Fruit fly (Drosophila melanogaster): ENCODE measurements around the gene Spn28Dc.
A peak's percentile ranks its signal among the peaks of the same experiment; 100 is the strongest.
"Not testable (repeated sequence)": the region's sequence is repeated elsewhere in the genome, so short reads cannot be mapped to it uniquely, and the experiment has no call there.

Gene Spn28Dc

dm6 chr2L:7984059-7984800 is 22.8 kb downstream of the Spn28Dc start, which contains the start of gene Snoo:
Gene Snoo (minus strand): TSS chr2L:7984196.
- no peak for TF ChIP-seq Hnf4 (GFP tag; optimal IDR thresholded peaks at IDR 0.05)
- TF ChIP-seq Hr83 (GFP tag; optimal IDR thresholded peaks at IDR 0.05; ENCODE audit: poor library complexity, severe bottlenecking), result peak; percentile 54
- no peak for TF ChIP-seq CG32264 (GFP tag; optimal IDR thresholded peaks at IDR 0.05)
- TF ChIP-seq dl (GFP tag; optimal IDR thresholded peaks at IDR 0.05; ENCODE audit: insufficient read depth in 1 of 2, partially characterized antibody in 2 of 2), result peak in 1 of 2 experiments; percentile 29
- no peak for TF ChIP-seq HLH106 (tag; optimal IDR thresholded peaks at IDR 0.05)
- peak in 1 of 2 experiments; percentile 5 for TF ChIP-seq foxo (GFP tag; optimal IDR thresholded peaks at IDR 0.05)
- peak; percentile 99 for TF ChIP-seq fru (GFP tag; optimal IDR thresholded peaks at IDR 0.05)
- TF ChIP-seq br (GFP tag; optimal IDR thresholded peaks at IDR 0.05), result peak; percentile 6
- TF ChIP-seq N (GFP tag; optimal IDR thresholded peaks at IDR 0.05), result no peak
- no peak for TF ChIP-seq ey (GFP tag; optimal IDR thresholded peaks at IDR 0.05)
- peak; percentile 57 for TF ChIP-seq Vsx2 (GFP tag; optimal IDR thresholded peaks at IDR 0.05; ENCODE audit: partially characterized antibody)
- peak; percentile 12 for TF ChIP-seq rgr (GFP tag; optimal IDR thresholded peaks at IDR 0.05)
- peak; percentile 24 for TF ChIP-seq Dif (GFP tag; optimal IDR thresholded peaks at IDR 0.05; ENCODE audit: partially characterized antibody)
- peak; percentile 81 for TF ChIP-seq CrebA (GFP tag; optimal IDR thresholded peaks at IDR 0.05; ENCODE audit: borderline replicate concordance)
- TF ChIP-seq Abd-B (GFP tag; optimal IDR thresholded peaks at IDR 0.05), result no peak
- TF ChIP-seq Rel (GFP tag; optimal IDR thresholded peaks at IDR 0.05), result no peak
- TF ChIP-seq Rel (tag; optimal IDR thresholded peaks at IDR 0.05), result peak; percentile 57
- no peak for TF ChIP-seq tai (GFP tag; optimal IDR thresholded peaks at IDR 0.05)
- TF ChIP-seq Mio (GFP tag; optimal IDR thresholded peaks at IDR 0.05), result no peak
- TF ChIP-seq OdsH (GFP tag; optimal IDR thresholded peaks at IDR 0.05), result no peak
- TF ChIP-seq jim (GFP tag; optimal IDR thresholded peaks at IDR 0.05), result no peak
- peak; percentile 32 for TF ChIP-seq h (GFP tag; optimal IDR thresholded peaks at IDR 0.05)
- no peak for TF ChIP-seq Hr78 (GFP tag; optimal IDR thresholded peaks at IDR 0.05)

DNA sequence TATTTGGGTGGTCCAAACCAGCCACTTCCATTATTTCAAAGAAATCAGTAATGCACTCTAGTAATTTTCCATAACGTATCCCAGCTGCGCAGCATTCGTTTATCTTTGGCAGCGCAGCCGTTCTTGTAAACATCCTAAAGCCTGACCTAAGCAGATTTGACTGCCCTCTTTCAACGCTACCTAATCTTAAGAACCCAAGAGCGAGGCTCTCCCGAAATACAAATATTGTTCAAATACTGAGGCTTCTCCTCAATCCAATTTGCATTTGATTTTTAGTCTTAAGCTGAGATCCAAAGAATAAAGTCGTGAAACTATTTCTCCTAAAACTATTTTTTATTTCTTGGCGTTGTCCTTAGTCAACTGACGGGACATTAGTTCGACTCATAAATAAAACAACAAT is 23.4 kb downstream of the Spn28Dc start, which contains the start of gene CG7231:
Gene CG7231 (plus strand): TSS at position 301 of the 400 bp plus-strand sequence.
- TF ChIP-seq rgr, Hr78, h (GFP tag; optimal IDR thresholded peaks at IDR 0.05): not testable (repeated sequence)

DNA sequence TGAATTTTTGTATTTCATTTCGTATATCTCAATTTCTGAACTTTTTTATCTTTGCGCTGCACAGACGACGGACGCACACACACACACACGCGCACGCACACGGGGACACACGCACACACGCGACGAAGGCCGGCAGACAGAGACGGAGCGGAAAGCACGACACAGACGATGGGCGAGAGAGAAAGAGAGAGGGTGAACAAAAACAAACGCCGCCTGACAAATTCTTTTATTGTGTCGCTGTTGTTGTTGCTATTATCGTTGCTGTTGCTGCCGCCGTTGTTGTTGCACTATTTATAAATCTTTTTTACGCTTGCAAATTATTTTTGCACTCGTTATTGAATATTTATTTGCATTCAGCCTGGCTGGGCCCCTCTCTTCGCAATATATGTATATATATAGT is 30.3 kb downstream of the Spn28Dc start:
- TF ChIP-seq Sp1 (GFP tag; optimal IDR thresholded peaks at IDR 0.05) (no peak), N (GFP tag; optimal IDR thresholded peaks at IDR 0.05) (peak; percentile 90), Dif (GFP tag; optimal IDR thresholded peaks at IDR 0.05; ENCODE audit: partially characterized antibody) (peak; percentile 64), h (GFP tag; optimal IDR thresholded peaks at IDR 0.05) (peak; percentile 34), rgr (GFP tag; optimal IDR thresholded peaks at IDR 0.05) (peak; percentile 27), psq (GFP tag; optimal IDR thresholded peaks at IDR 0.05) (peak; percentile 32), Hr78 (GFP tag; optimal IDR thresholded peaks at IDR 0.05) (no peak), pan (optimal IDR thresholded peaks at IDR 0.05) (peak; percentile 73), Rel (GFP tag; optimal IDR thresholded peaks at IDR 0.05) (no peak), Rel (tag; optimal IDR thresholded peaks at IDR 0.05) (peak; percentile 1), dl (GFP tag; optimal IDR thresholded peaks at IDR 0.05; ENCODE audit: insufficient read depth in 1 of 2, partially characterized antibody in 2 of 2) (peak in 1 of 2 experiments; percentile 30), lola (GFP tag; optimal IDR thresholded peaks at IDR 0.05) (peak; percentile 65), Dfd (GFP tag; optimal IDR thresholded peaks at IDR 0.05) (peak; percentile 97), Abd-B (GFP tag; optimal IDR thresholded peaks at IDR 0.05) (no peak), CrebA (GFP tag; optimal IDR thresholded peaks at IDR 0.05; ENCODE audit: borderline replicate concordance) (no peak), CG9705 (GFP tag; optimal IDR thresholded peaks at IDR 0.05) (no peak)

DNA sequence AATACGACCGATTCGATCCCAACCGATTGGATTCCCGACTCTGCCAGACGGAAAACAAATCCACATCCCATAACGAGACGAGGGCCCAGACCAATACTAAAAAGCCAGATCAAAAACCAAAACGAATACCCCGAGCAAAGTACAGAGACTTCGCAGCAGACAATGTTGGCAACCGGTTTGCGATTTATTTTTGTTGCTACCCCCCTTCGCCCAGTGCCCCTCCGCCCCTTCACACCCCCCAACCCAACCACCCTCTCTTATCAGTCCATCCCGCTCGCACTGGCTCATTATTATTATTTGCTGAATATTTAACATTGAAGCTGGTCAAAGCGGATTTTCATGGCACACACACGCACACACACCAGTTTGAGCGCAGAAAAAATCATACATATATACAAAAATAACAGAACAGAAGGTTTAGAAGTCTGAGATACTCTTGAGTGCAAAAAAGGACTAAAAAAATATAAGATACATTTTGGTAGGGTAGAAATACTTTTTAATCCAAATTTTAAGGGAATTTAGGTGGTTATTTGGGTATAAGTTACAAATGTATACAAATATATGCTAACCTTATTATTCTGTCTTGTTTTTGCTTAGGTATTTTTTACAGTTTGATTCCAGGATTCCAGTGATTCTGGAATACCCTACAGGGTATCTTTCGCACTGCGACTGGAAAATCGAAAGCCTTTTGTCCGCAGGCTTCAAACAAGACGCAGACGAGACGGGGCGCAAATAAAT is 33.4 kb downstream of the Spn28Dc start:
- TF ChIP-seq Mio (GFP tag; optimal IDR thresholded peaks at IDR 0.05) (no peak), Vsx2 (GFP tag; optimal IDR thresholded peaks at IDR 0.05; ENCODE audit: partially characterized antibody) (peak; percentile 34), usp (GFP tag; optimal IDR thresholded peaks at IDR 0.05) (no peak), Jra (GFP tag; optimal IDR thresholded peaks at IDR 0.05) (no peak), fru (GFP tag; optimal IDR thresholded peaks at IDR 0.05) (peak; percentile 73), brk (GFP tag; optimal IDR thresholded peaks at IDR 0.05) (peak; percentile 33), woc (GFP tag; optimal IDR thresholded peaks at IDR 0.05) (peak; percentile 73), ey (GFP tag; optimal IDR thresholded peaks at IDR 0.05) (peak; percentile 79), CG9705 (GFP tag; optimal IDR thresholded peaks at IDR 0.05) (no peak), Rel (GFP tag; optimal IDR thresholded peaks at IDR 0.05) (no peak), Rel (tag; optimal IDR thresholded peaks at IDR 0.05) (peak; percentile 51), rgr (GFP tag; optimal IDR thresholded peaks at IDR 0.05) (peak; percentile 57), N (GFP tag; optimal IDR thresholded peaks at IDR 0.05) (no peak), lola (GFP tag; optimal IDR thresholded peaks at IDR 0.05) (no peak), tai (GFP tag; optimal IDR thresholded peaks at IDR 0.05) (no peak), pan (optimal IDR thresholded peaks at IDR 0.05) (peak; percentile 61), Sp1 (GFP tag; optimal IDR thresholded peaks at IDR 0.05) (peak; percentile 70), Myc (optimal IDR thresholded peaks at IDR 0.05) (no peak), sage (GFP tag; optimal IDR thresholded peaks at IDR 0.05) (no peak), OdsH (GFP tag; optimal IDR thresholded peaks at IDR 0.05) (peak; percentile 76), foxo (GFP tag; optimal IDR thresholded peaks at IDR 0.05) (peak in 1 of 2 experiments; percentile 80), Hr78 (GFP tag; optimal IDR thresholded peaks at IDR 0.05) (no peak), CrebA (GFP tag; optimal IDR thresholded peaks at IDR 0.05; ENCODE audit: borderline replicate concordance) (no peak), dl (GFP tag; optimal IDR thresholded peaks at IDR 0.05; ENCODE audit: insufficient read depth in 1 of 2, partially characterized antibody in 2 of 2) (peak in 1 of 2 experiments; percentile 24), jim (GFP tag; optimal IDR thresholded peaks at IDR 0.05) (peak; percentile 29), Hnf4 (GFP tag; optimal IDR thresholded peaks at IDR 0.05) (peak; percentile 9), br (GFP tag; optimal IDR thresholded peaks at IDR 0.05) (peak; percentile 72), dmrt93B (GFP tag; optimal IDR thresholded peaks at IDR 0.05) (peak; percentile 54)
